Fruit fly (Drosophila melanogaster): Measurements from ENCODE around the gene CG14907.

CG14907 gene

dm6 chr3R:16625844-16626430 is 26.2 kb downstream of the CG14907 start:
- TF ChIP-seq CG9932 (GFP tag; IDR thresholded peaks at IDR 0.05): no peak
- peak; percentile 32 for TF ChIP-seq grn (GFP tag; optimal IDR thresholded peaks at IDR 0.05)
- no peak for TF ChIP-seq dati (GFP tag; IDR thresholded peaks at IDR 0.05)
- TF ChIP-seq sug (tag; optimal IDR thresholded peaks at IDR 0.05): peak; percentile 3
- TF ChIP-seq CG4360 (GFP tag; IDR thresholded peaks at IDR 0.05): peak; percentile 82
- TF ChIP-seq unpg (GFP tag; optimal IDR thresholded peaks at IDR 0.05): no peak
- no peak for TF ChIP-seq Tbp (GFP tag; optimal IDR thresholded peaks at IDR 0.05)
- no peak for TF ChIP-seq h (optimal IDR thresholded peaks at IDR 0.05)
- TF ChIP-seq Nf-YB (GFP tag; optimal IDR thresholded peaks at IDR 0.05): no peak
- no peak for TF ChIP-seq CG3407 (GFP tag; optimal IDR thresholded peaks at IDR 0.05)
- no peak for TF ChIP-seq Fer2 (tag; optimal IDR thresholded peaks at IDR 0.05)
- TF ChIP-seq crol (GFP tag; IDR thresholded peaks at IDR 0.05): peak; percentile 54; the same call in 1 of the 2 replicates
- no peak for TF ChIP-seq mam (GFP tag; optimal IDR thresholded peaks at IDR 0.05)
- peak; percentile 68 for TF ChIP-seq CG17385 (GFP tag; optimal IDR thresholded peaks at IDR 0.05)
- no peak for TF ChIP-seq nau (GFP tag; optimal IDR thresholded peaks at IDR 0.05)
- no peak for TF ChIP-seq CG10543 (GFP tag; optimal IDR thresholded peaks at IDR 0.05)
- no peak for TF ChIP-seq CG6654 (GFP tag; optimal IDR thresholded peaks at IDR 0.05)
- no peak for TF ChIP-seq CG12236 (GFP tag; optimal IDR thresholded peaks at IDR 0.05)
- TF ChIP-seq CG34224 (GFP tag; IDR thresholded peaks at IDR 0.05; ENCODE audit: partially characterized antibody): 0 out of 3 replicates have a peak, but pooled peaks have one; percentile 24
- no peak for TF ChIP-seq Ssrp (tag; optimal IDR thresholded peaks at IDR 0.05)
- peak; percentile 77; the same call in 1 of the 4 replicates for TF ChIP-seq chinmo (GFP tag; IDR thresholded peaks at IDR 0.05; ENCODE audit: partially characterized antibody)
- no peak for TF ChIP-seq CG14965 (GFP tag; optimal IDR thresholded peaks at IDR 0.05; ENCODE audit: borderline replicate concordance)
- TF ChIP-seq CkIIα-i1 (GFP tag; IDR thresholded peaks at IDR 0.05): no peak
- no peak for TF ChIP-seq CG6272 (GFP tag; IDR thresholded peaks at IDR 0.05)
- no peak for TF ChIP-seq hbn (GFP tag; IDR thresholded peaks at IDR 0.05; ENCODE audit: partially characterized antibody)
- TF ChIP-seq ci (GFP tag; IDR thresholded peaks at IDR 0.05): 0 out of 3 replicates have a peak, but pooled peaks have one; percentile 27
- TF ChIP-seq CG16779 (GFP tag; IDR thresholded peaks at IDR 0.05): no peak
- TF ChIP-seq az2 (GFP tag; optimal IDR thresholded peaks at IDR 0.05): no peak
- TF ChIP-seq CG15601 (tag; optimal IDR thresholded peaks at IDR 0.05): no peak
- TF ChIP-seq Spps (tag; optimal IDR thresholded peaks at IDR 0.05): no peak
- no peak for TF ChIP-seq hkb (optimal IDR thresholded peaks at IDR 0.05)
- no peak for TF ChIP-seq hkb (GFP tag; IDR thresholded peaks at IDR 0.05)
- no peak for TF ChIP-seq Optix (GFP tag; IDR thresholded peaks at IDR 0.05)
- TF ChIP-seq sens-2 (GFP tag; IDR thresholded peaks at IDR 0.05): no peak
- TF ChIP-seq CG7372 (GFP tag; IDR thresholded peaks at IDR 0.05): no peak
- no peak for TF ChIP-seq zf30C (GFP tag; optimal IDR thresholded peaks at IDR 0.05)
- no peak for TF ChIP-seq her (GFP tag; optimal IDR thresholded peaks at IDR 0.05)
- TF ChIP-seq CG7271 (tag; optimal IDR thresholded peaks at IDR 0.05): no peak
- TF ChIP-seq en (GFP tag; optimal IDR thresholded peaks at IDR 0.05): no peak
- no peak for TF ChIP-seq pnt (GFP tag; optimal IDR thresholded peaks at IDR 0.05)
- TF ChIP-seq MBD-R2 (GFP tag; IDR thresholded peaks at IDR 0.05): no peak
- TF ChIP-seq fd102C (GFP tag; optimal IDR thresholded peaks at IDR 0.05): no peak
- TF ChIP-seq pita (GFP tag; optimal IDR thresholded peaks at IDR 0.05): no peak
- no peak for TF ChIP-seq CG3065 (GFP tag; optimal IDR thresholded peaks at IDR 0.05)
- peak; percentile 27 for TF ChIP-seq CrebB (tag; optimal IDR thresholded peaks at IDR 0.05)
- no peak for TF ChIP-seq CG8290 (GFP tag; optimal IDR thresholded peaks at IDR 0.05)
- TF ChIP-seq CG8290 (tag; optimal IDR thresholded peaks at IDR 0.05): no peak
- TF ChIP-seq esg (GFP tag; conservative IDR thresholded peaks at IDR 0.05): no peak
- no peak for TF ChIP-seq CG9876 (GFP tag; optimal IDR thresholded peaks at IDR 0.05)
- TF ChIP-seq Dfd (GFP tag; optimal IDR thresholded peaks at IDR 0.05): no peak
- TF ChIP-seq Dek (tag; optimal IDR thresholded peaks at IDR 0.05): no peak
- no peak for TF ChIP-seq HmgZ (tag; optimal IDR thresholded peaks at IDR 0.05)

All from whole organism, embryonic.